Fruit fly (Drosophila melanogaster): Measurements from ENCODE around the gene CG42819.

CG42819 gene

DNA sequence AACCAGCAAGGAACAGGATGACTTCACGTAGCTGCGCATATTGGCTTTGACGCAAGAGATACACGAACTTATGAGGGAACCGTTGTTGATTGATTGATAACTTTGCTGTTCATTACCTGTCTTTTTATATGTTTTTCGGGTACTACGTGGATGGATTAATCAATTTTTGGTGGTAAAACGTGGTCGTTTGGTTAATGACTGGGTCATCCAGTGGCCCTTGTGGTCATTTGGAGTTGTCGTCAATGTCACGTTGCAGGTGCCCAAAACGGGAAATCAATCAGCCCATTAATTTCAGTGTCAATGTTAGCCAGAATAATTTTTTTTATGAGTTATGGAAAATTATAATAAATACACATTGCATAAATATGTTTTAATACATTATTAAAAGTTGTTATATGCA lies at the start of gene CG42819:
Gene CG42819 (minus strand): TSS at position 101 of the 400 bp plus-strand sequence.
- TF ChIP-seq CTCF (optimal IDR thresholded peaks at IDR 0.05) (no peak), CG8478 (optimal IDR thresholded peaks at IDR 0.05) (no peak)

DNA sequence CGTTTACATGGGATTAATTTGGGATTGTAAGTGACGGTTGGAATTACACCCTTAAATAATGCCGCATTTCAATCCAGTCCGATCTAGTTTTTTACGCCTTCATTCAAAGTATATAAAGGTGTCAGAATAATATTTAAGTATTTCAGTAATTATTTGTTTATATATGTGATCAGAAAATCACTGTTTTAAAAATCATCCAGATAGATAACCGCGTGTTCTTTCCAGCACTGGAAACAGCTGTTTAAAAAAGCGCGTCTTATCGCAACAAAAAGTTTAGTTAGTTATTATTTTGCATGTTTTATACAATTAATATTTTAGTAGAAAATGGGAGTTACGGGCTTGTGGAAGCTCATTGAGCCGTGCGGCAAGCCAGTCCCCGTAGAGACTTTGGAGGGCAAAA lies 48.9 kb upstream of the CG42819 start, which contains the start of gene mus201:
Gene mus201 (plus strand): TSS at position 118 of the 400 bp plus-strand sequence.
- TF ChIP-seq CG8478 (optimal IDR thresholded peaks at IDR 0.05) (no peak), CTCF (optimal IDR thresholded peaks at IDR 0.05) (no peak)

DNA sequence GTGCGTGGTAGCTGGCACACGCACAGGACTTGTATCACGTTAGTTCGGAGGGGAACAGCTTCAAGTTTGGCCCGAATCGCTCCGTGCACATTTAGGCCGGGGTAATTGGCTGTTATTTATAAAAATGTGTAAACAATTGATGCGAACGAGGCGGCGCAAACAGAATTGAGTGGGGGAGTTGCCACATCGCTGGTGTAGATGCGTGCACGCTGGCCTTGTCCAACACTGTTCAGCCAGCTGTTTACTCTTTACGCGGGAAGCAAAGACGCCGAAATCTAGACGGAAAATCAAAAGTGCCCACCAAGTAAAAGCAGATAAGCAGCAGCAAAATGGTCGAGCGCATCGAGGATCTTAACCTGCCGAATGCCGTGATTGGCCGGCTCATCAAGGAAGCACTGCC lies 48.0 kb upstream of the CG42819 start, which contains the start of the genes D12 and Chrac-14:
Gene D12 (minus strand): TSS at position 190 of the 400 bp plus-strand sequence.
Gene Chrac-14 (plus strand): TSS at position 230 of the 400 bp plus-strand sequence.
- no peak for TF ChIP-seq CTCF (optimal IDR thresholded peaks at IDR 0.05)
- TF ChIP-seq CG8478 (optimal IDR thresholded peaks at IDR 0.05): no peak

DNA sequence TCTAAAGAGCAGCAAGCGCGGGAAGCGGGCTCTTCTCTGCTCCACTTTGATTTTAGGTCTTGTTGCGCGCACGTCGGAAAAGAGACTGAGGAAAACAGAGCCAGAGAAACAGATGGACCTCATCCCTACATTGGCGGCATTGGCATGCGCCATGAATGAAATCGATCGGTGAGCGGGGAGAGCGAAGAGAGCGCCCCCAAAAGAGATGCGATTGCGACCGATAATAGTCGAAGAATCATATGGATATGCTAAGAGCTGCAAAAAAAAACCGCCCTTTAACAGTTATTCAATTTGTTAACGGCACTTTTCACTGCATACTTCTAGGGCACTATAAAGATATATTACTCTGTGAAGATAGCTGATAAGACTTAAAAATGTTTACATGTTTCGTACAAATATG lies 44.4 kb upstream of the CG42819 start, which contains the start of gene grk:
Gene grk (minus strand): TSS at position 87 of the 400 bp plus-strand sequence.
- no peak for TF ChIP-seq CG8478 (optimal IDR thresholded peaks at IDR 0.05)
- TF ChIP-seq CTCF (optimal IDR thresholded peaks at IDR 0.05): no peak

DNA sequence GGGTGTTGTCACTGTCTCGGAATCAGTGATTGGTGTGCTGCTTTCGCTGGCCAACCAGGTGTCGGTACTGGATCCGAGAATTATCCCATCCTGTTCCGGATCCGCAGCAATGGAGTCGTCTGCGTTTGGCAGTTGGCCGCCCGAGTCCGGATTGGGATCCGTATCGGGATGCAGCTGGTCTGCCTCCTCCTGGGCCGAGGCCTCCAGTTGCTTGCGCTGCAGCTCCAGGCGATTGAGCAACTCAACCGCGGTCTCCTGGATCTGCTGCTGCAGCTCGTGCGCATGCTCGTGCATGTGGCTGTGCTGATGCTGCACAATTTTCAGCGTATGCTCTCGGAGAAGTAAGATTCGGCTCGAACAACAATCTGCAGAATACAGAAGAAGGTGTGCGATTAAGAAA lies 43.0 kb upstream of the CG42819 start:
- TF ChIP-seq CTCF (optimal IDR thresholded peaks at IDR 0.05) (no peak), CG8478 (optimal IDR thresholded peaks at IDR 0.05) (no peak)

DNA sequence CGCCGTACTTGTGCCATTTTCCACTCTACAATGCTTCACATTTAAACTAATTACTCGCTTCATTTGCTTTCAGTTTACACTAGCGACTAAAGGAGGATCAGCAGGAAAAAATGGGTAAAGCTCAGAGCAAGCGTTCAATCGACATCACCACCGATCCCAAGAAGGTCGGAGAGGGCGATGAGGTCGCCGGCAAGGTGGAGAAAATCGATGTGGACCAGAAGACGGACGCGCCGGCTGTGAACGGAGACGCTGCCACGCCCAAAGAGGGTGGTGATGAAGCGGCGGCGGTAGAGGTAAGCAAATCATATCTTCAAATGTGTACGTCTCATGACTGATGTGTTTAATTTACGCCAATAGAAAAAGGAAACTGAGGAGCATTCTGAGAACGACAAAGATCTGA lies 37.7 kb upstream of the CG42819 start:
- TF ChIP-seq CG8478 (optimal IDR thresholded peaks at IDR 0.05) (no peak), CTCF (optimal IDR thresholded peaks at IDR 0.05) (no peak)

DNA sequence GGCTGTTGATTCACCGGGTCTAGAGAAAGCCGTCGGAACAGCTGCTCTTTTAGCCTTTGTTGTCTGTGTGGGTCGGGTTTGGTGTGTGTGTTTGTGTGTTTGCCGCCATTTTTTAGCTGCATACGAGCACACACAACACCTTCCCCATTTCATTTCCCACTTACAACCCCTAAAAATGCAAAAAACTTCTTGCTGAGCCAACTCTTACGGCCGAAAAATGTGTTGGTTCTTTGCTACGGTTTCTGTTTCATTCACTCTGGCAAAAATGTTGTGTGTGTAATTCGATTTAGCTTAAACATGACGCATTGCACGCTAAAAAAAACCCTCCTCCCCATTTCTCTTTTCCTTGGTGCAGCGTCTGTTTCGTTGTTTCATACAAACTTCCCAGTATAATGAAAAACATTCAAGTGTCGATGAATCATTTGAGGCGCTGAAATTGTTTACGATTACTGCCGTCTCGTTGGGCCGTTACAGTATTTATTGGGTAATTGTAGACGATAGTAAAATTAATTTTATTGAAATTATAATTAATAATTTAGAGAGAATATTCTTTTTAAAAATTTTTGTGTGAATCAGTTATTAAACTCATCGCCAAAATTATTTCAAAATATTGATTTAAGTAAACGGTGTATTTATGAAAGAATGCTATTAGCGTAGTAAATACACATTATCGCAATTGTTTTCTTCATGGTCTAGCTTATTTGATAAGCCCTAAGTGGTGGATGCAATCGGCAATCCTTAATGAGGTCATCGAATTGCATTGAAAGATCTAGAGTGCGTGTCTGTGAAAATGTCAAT lies 37.0 kb upstream of the CG42819 start:
- TF ChIP-seq CG8478 (optimal IDR thresholded peaks at IDR 0.05) (no peak), CTCF (optimal IDR thresholded peaks at IDR 0.05) (no peak)

DNA sequence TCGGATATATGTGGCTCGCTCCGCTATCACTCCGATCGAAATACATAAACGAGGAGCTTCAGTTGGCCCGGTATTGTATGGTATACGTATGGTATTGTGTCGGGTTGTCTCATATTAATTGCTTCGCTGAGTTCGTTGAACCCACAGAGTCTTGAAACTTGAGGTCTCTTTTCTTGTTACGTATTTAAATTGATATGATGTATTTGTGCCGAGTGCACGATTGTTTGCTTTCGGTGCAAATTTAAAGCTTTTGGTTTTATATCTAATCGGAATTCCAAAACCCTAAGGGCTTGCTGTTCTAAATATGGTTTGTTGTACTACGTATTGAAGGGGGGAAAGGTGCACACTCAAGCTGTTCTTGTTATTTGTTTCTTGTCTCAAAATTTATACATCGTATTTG lies 36.1 kb upstream of the CG42819 start:
- no peak for TF ChIP-seq CTCF (optimal IDR thresholded peaks at IDR 0.05)
- TF ChIP-seq CG8478 (optimal IDR thresholded peaks at IDR 0.05): no peak

DNA sequence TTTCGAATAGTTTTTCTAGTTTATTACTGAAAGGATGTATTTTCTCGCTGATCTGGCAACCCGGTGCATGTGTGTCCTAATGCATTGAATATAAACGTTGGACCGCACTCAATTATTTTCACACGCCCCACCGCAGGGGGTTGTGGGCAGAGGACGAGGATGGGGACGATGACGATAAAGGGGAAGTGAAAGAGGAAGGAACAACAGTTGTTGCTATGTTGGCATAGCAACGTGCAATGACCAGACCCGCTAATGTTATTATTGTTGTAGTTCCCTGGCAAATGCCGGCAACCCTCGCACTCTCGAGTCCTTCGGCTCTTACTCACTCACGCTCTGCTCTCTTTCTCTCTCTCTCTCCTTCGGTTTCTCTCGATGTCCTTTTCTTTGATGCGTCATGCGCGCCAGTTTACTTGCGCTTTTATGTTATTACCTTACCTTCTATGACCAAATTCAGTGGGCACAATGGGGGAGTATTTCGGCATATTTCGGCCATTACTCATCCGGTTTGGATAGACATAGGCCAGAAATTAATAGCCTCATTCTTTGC lies 35.6 kb upstream of the CG42819 start:
- TF ChIP-seq CTCF (optimal IDR thresholded peaks at IDR 0.05) (no peak), CG8478 (optimal IDR thresholded peaks at IDR 0.05) (no peak)

DNA sequence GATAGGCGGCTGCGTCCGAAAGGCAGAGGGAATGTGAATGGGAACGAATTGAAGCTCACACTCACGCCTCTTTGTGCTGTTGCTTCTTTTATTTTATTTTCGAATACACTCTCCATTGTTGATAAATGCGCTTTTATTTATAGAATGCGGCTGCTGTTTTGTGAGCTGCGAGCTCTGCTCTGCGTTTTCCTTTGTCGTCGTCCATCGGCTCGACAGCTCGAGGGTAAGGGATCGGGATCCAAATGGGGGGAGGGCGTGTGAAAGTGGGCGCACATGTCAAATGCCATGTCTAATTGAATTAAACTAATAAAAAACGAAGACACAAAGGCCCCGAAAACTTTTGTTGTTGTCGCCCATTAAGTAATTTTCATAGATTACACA lies 34.9 kb upstream of the CG42819 start:
- TF ChIP-seq CG8478 (optimal IDR thresholded peaks at IDR 0.05) (no peak), CTCF (optimal IDR thresholded peaks at IDR 0.05) (no peak)

DNA sequence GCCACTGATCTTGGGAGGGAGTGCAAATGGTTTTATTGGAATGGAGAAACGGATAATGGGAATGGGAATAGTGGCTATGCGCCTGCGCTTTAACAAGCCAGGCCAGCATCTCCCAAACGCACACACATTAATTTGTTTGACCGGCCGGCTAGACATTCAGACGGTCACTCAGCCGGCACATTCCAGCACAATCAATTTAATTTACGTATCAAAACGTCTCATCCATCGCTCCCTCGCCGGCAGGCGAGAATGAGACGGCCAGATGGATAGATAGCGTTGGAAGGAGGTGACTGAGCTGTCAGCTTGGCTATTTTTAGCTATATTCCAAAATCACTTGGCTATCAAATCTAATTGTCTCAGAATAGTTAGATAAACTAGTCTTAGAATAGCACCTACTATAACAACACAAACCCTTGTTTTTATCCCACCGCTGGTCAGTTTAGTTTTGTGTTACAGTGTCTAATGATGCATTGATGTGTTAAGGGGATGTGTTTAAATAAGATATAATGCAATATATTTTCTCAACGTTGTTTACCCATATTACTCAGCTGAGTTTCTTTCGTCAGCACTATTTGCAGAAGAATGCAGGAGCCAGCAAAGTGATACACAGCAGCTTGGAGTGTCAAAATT lies 34.4 kb upstream of the CG42819 start:
- TF ChIP-seq CTCF (optimal IDR thresholded peaks at IDR 0.05) (no peak), CG8478 (optimal IDR thresholded peaks at IDR 0.05) (no peak)

DNA sequence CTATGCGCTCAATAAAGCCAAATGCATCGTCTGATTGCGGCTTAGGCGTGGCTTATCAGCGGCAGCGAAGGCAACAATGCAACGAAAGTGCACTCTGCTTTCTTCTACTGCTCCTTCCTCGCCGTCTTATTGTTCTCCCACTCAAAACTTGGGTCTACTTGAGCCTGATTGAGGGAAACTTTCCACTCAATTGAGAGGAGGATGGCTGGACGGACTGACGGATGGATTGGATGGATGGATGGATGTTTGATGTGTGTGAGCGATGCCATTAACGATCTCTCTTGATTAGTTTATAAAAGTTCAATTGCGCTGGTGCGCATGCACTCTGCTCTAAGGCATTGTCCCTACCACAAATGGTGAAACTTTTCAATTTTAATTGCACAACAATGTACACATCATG lies 33.9 kb upstream of the CG42819 start:
- TF ChIP-seq CG8478 (optimal IDR thresholded peaks at IDR 0.05) (no peak), CTCF (optimal IDR thresholded peaks at IDR 0.05) (no peak)

DNA sequence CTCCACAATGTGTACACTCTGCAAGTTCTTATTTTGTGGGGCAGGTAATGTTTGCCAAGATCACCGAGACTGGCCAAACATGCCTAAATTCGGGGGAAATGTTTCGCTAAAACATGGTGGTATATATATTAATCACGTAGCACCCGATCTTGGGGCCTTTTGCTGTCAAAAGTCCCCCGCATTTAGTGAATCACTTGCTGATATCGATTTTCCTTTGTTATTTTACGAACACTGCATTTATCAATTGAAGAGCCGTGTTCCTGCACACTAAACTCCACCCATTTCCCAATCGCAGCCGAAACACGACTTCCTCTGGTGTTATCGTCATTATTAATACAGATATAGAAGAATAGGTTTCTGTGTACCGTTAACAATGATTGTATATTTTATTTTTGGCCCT lies 32.6 kb upstream of the CG42819 start:
- TF ChIP-seq CG8478 (optimal IDR thresholded peaks at IDR 0.05): no peak
- no peak for TF ChIP-seq CTCF (optimal IDR thresholded peaks at IDR 0.05)

DNA sequence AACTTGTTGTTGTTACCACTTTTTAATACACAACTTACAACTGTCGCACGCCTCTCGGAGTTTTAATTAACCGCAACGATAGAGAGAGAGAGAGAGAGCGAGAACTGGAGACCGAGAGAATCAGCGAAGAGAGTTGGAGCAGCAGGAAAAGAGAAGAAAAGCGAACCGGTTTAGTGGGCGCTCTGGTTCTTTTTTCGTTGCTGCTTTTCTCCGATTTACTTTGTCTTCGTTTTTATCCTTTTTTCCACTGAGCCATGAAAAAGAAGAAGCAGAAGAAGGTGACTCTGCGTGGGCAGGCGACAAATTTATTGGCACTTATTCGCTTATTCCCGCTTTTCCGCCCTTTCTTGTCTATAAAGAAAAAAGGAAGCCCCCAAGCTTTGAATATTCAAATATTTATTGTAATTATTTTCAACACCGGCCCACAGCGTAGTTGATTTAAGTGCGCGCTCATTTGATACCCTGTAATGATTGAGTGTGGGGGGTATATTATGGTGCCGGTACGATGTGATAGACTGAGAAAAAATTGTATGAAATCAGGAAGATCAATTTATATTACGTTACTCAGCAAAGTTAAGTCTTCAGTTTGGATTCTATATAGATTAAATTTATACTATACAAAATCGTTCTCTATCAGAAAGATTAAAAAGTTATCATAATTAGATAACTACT lies 31.3 kb upstream of the CG42819 start:
- TF ChIP-seq CTCF (optimal IDR thresholded peaks at IDR 0.05) (no peak), CG8478 (optimal IDR thresholded peaks at IDR 0.05) (no peak)

DNA sequence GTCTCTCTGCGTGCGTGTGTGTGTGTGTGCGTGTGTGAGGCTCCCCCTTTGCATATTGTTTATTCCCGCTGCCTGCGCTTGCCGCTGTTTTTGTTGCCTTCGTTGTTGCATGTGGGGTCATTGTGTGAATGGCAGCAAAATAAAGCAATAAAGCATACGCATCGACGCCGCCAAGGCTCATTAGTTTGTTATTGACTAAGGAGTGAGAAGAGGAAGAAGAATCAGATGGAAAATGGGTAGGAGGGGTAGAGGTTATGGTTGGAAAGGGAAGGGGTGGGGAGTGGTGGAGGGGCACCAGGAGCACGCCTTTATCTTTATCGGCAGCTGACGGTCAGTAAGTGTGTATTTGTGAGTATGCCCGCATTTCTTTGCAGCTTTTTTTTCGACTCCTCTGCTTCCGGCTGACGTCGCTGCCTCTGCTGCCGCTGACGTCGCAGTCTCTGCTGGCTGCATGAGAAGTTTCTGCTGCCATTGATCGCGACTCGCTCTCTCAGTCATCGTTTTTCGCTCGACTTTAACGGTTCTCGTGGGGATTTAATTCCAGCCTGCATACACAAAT lies 30.3 kb upstream of the CG42819 start:
- TF ChIP-seq CTCF (optimal IDR thresholded peaks at IDR 0.05): no peak
- TF ChIP-seq CG8478 (optimal IDR thresholded peaks at IDR 0.05): no peak

Measured in S2 (cell line).